Worm (Caenorhabditis elegans) whole organism, late embryonic: ENCODE measurements around the gene T03F6.4.

ENCODE experiments used
- C08G9.2 ChIP-seq: sonication (generic microtip); optimal IDR thresholded peaks from 2 replicates; lab custom pipeline; 2016; ENCODE audit warnings: mild to moderate bottlenecking, missing genetic modification characterization, moderate library complexity, missing compliant biosample characterization
- C38D4.7 ChIP-seq: fragments of 200-800 bp; sonication (Bioruptor generic); optimal IDR thresholded peaks from 2 replicates; lab custom pipeline; 2018; ENCODE audit warnings: mild to moderate bottlenecking, missing genetic modification characterization, moderate library complexity, missing compliant biosample characterization
- T23F11.4 ChIP-seq: fragments of 200-800 bp; sonication (Bioruptor generic); optimal IDR thresholded peaks from 2 replicates; lab custom pipeline; 2018; ENCODE audit warnings: mild to moderate bottlenecking, missing genetic modification characterization, missing compliant biosample characterization
- Y22D7AL.16 ChIP-seq: sonication (generic microtip); optimal IDR thresholded peaks from 2 replicates; lab custom pipeline; 2016; ENCODE audit warnings: missing genetic modification characterization, missing compliant biosample characterization
- ahr-1 ChIP-seq: sonication (generic microtip); optimal IDR thresholded peaks from 2 replicates; lab custom pipeline; 2016; ENCODE audit warnings: missing genetic modification characterization, missing compliant biosample characterization
- ama-1 ChIP-seq: fragments of 150-350 bp; optimal IDR thresholded peaks from 2 replicates; lab custom pipeline; 2014
- ceh-14 ChIP-seq: sonication (generic microtip); optimal IDR thresholded peaks from 2 replicates; lab custom pipeline; 2016; ENCODE audit warnings: missing genotype, missing genetic modification characterization, missing compliant biosample characterization
- ceh-24 ChIP-seq: sonication (generic microtip); optimal IDR thresholded peaks from 2 replicates; lab custom pipeline; 2016; ENCODE audit warnings: mild to moderate bottlenecking, missing genetic modification characterization, missing compliant biosample characterization
- ceh-30 ChIP-seq: fragments of 150-350 bp; optimal IDR thresholded peaks from 2 replicates; lab custom pipeline; 2014; ENCODE audit warnings: missing biosample characterization, missing genetic modification characterization
- ceh-31 ChIP-seq: sonication (generic microtip); optimal IDR thresholded peaks from 2 replicates; lab custom pipeline; 2016; ENCODE audit warnings: missing genetic modification characterization, missing compliant biosample characterization
- ceh-34 ChIP-seq: sonication (generic microtip); optimal IDR thresholded peaks from 2 replicates; lab custom pipeline; 2016; ENCODE audit warnings: mild to moderate bottlenecking, missing genetic modification characterization, missing compliant biosample characterization
- dmd-4 ChIP-seq: sonication (generic microtip); optimal IDR thresholded peaks from 2 replicates; lab custom pipeline; 2016; ENCODE audit warnings: borderline replicate concordance, missing genetic modification characterization, missing compliant biosample characterization
- dve-1 ChIP-seq: sonication (generic microtip); optimal IDR thresholded peaks from 2 replicates; lab custom pipeline; 2017; ENCODE audit warnings: antibody characterized with exemption, mild to moderate bottlenecking, missing genetic modification characterization, missing compliant biosample characterization
- ets-4 ChIP-seq: sonication (generic microtip); optimal IDR thresholded peaks from 2 replicates; lab custom pipeline; 2016; ENCODE audit warnings: missing genetic modification characterization, missing compliant biosample characterization
- eyg-1 ChIP-seq: sonication (generic microtip); optimal IDR thresholded peaks from 2 replicates; lab custom pipeline; 2016; ENCODE audit warnings: missing genotype, missing genetic modification characterization, missing compliant biosample characterization
- fkh-6 ChIP-seq: sonication (generic microtip); optimal IDR thresholded peaks from 2 replicates; lab custom pipeline; 2016; ENCODE audit warnings: missing genetic modification characterization, missing compliant biosample characterization
- gmeb-2 ChIP-seq: sonication (generic microtip); optimal IDR thresholded peaks from 2 replicates; lab custom pipeline; 2016; ENCODE audit warnings: missing genetic modification characterization, inconsistent platforms, missing compliant biosample characterization
- hlh-15 ChIP-seq: sonication (generic microtip); optimal IDR thresholded peaks from 2 replicates; lab custom pipeline; 2016; ENCODE audit warnings: missing genetic modification characterization, missing compliant biosample characterization
- hlh-6 ChIP-seq: sonication (generic microtip); optimal IDR thresholded peaks from 2 replicates; lab custom pipeline; 2016; ENCODE audit warnings: missing genotype, missing genetic modification characterization, missing compliant biosample characterization
- lim-6 ChIP-seq: sonication (generic microtip); optimal IDR thresholded peaks from 2 replicates; lab custom pipeline; 2016; ENCODE audit warnings: missing genetic modification characterization, missing compliant biosample characterization
- lin-11 ChIP-seq: fragments of 200-800 bp; sonication (Bioruptor generic); optimal IDR thresholded peaks from 2 replicates; lab custom pipeline; 2018; ENCODE audit warnings: mild to moderate bottlenecking, missing genetic modification characterization, missing compliant biosample characterization
- mec-3 ChIP-seq: sonication (generic microtip); optimal IDR thresholded peaks from 2 replicates; lab custom pipeline; 2016; ENCODE audit warnings: borderline replicate concordance, missing genetic modification characterization, missing compliant biosample characterization
- nfya-1 ChIP-seq: sonication (generic microtip); optimal IDR thresholded peaks from 2 replicates; lab custom pipeline; 2017; ENCODE audit warnings: missing genetic modification characterization, mild to moderate bottlenecking, missing compliant biosample characterization, antibody characterized with exemption, moderate library complexity
- odd-2 ChIP-seq: sonication (generic microtip); optimal IDR thresholded peaks from 2 replicates; lab custom pipeline; 2017; ENCODE audit warnings: antibody characterized with exemption, mild to moderate bottlenecking, missing genetic modification characterization, missing compliant biosample characterization
- pag-3 ChIP-seq: sonication (generic microtip); optimal IDR thresholded peaks from 2 replicates; lab custom pipeline; 2016; ENCODE audit warnings: missing compliant biosample characterization, missing genetic modification characterization, borderline replicate concordance
- pax-1 ChIP-seq: fragments of 150-350 bp; optimal IDR thresholded peaks from 2 replicates; lab custom pipeline; 2014; ENCODE audit warnings: missing biosample characterization, missing genetic modification characterization
- pha-2 ChIP-seq: sonication (generic microtip); optimal IDR thresholded peaks from 2 replicates; lab custom pipeline; 2017; ENCODE audit warnings: mild to moderate bottlenecking, missing genetic modification characterization, missing compliant biosample characterization
- pha-4 ChIP-seq: fragments of 150-350 bp; optimal IDR thresholded peaks from 2 replicates; lab custom pipeline; 2018; ENCODE audit warnings: missing biosample characterization, missing genetic modification reagents, missing genetic modification characterization
- pqm-1 ChIP-seq: sonication (generic microtip); optimal IDR thresholded peaks from 2 replicates; lab custom pipeline; 2016; ENCODE audit warnings: missing genetic modification characterization, missing compliant biosample characterization
- pros-1 ChIP-seq: fragments of 150-350 bp; optimal IDR thresholded peaks from 2 replicates; lab custom pipeline; 2014; ENCODE audit warnings: missing biosample characterization, missing genetic modification reagents, missing genetic modification characterization
- rnt-1 ChIP-seq: sonication (generic microtip); optimal IDR thresholded peaks from 2 replicates; lab custom pipeline; 2016; ENCODE audit warnings: missing genetic modification characterization, missing compliant biosample characterization
- sox-2 ChIP-seq: fragments of 200-800 bp; sonication (Bioruptor generic); IDR thresholded peaks from 2 replicates; pipeline ENCODE4 v1.3.6; 2022; ENCODE audit warnings: missing genetic modification reagents, missing genetic modification characterization, missing compliant biosample characterization
- syd-9 ChIP-seq: sonication (generic microtip); optimal IDR thresholded peaks from 2 replicates; lab custom pipeline; 2016; ENCODE audit warnings: mild to moderate bottlenecking, missing genetic modification characterization, moderate library complexity, missing compliant biosample characterization
- tbx-2 ChIP-seq: sonication (generic microtip); optimal IDR thresholded peaks from 2 replicates; lab custom pipeline; 2016; ENCODE audit warnings: missing genetic modification characterization, missing compliant biosample characterization
- ttx-3 ChIP-seq: sonication (generic microtip); optimal IDR thresholded peaks from 2 replicates; lab custom pipeline; 2016; ENCODE audit warnings: missing genetic modification reagents, missing genetic modification characterization, missing compliant biosample characterization
- unc-42 ChIP-seq: sonication (generic microtip); optimal IDR thresholded peaks from 2 replicates; lab custom pipeline; 2016; ENCODE audit warnings: missing genotype, missing genetic modification characterization, missing compliant biosample characterization
- unc-55 ChIP-seq: sonication (generic microtip); optimal IDR thresholded peaks from 2 replicates; lab custom pipeline; 2017; ENCODE audit warnings: missing biosample characterization, missing genetic modification reagents, missing genetic modification characterization
- zip-5 ChIP-seq: sonication (generic microtip); optimal IDR thresholded peaks from 2 replicates; lab custom pipeline; 2016; ENCODE audit warnings: missing genetic modification characterization, missing compliant biosample characterization

Gene T03F6.4

ce11 chrIII:13427817-13428216 lies 41.9 kb downstream of the T03F6.4 start:
- TF ChIP-seq dve-1 (no peak), ceh-30 (tag; lab: Kevin White, UChicago) (no peak), ets-4 (tag; lab: Kevin White, UChicago) (no peak), ceh-31 (tag; lab: Kevin White, UChicago) (no peak), pqm-1 (tag; lab: Kevin White, UChicago) (no peak), ahr-1 (tag; lab: Kevin White, UChicago) (no peak), mec-3 (no peak), unc-42 (tag; lab: Kevin White, UChicago) (no peak), hlh-15 (tag; lab: Kevin White, UChicago) (no peak), pha-4 (tag; lab: Kevin White, UChicago) (no peak)

- TF ChIP-seq nfya-1 (no peak), ttx-3 (no peak), pros-1 (tag; lab: Kevin White, UChicago) (no peak), T23F11.4 (GFP tag; lab: Kevin White, UChicago) (no peak), gmeb-2 (tag; lab: Kevin White, UChicago) (no peak), tbx-2 (tag; lab: Kevin White, UChicago) (no peak), syd-9 (tag; lab: Kevin White, UChicago) (no peak), Y22D7AL.16 (tag; lab: Kevin White, UChicago) (no peak), pha-4 (tag; lab: Kevin White, UChicago) (no peak), ceh-24 (tag; lab: Kevin White, UChicago) (no peak), unc-55 (GFP tag; lab: Kevin White, UChicago) (no peak), dmd-4 (tag; lab: Kevin White, UChicago) (no peak), rnt-1 (tag; lab: Kevin White, UChicago) (no peak), C38D4.7 (GFP tag; lab: Kevin White, UChicago) (no peak), C08G9.2 (tag; lab: Kevin White, UChicago) (no peak), pha-2 (no peak), fkh-6 (tag; lab: Kevin White, UChicago) (no peak), odd-2 (tag; lab: Kevin White, UChicago) (no peak), pax-1 (tag; lab: Kevin White, UChicago) (no peak), ceh-34 (tag; lab: Kevin White, UChicago) (no peak)
- TF ChIP-seq, all 69 proteins: peak for 0
Observed at ce11 chrIII:13429668-13430067, 43.7 kb downstream of the T03F6.4 start, which contains the start of gene bli-5. Gene bli-5 (minus strand): TSS chrIII:13429768.

- no peak for TF ChIP-seq tbx-2 (tag; lab: Kevin White, UChicago)
- TF ChIP-seq lin-11 (tag; lab: Kevin White, UChicago), result no peak
- TF ChIP-seq ama-1 (lab: Kevin White, UChicago), result no peak
- TF ChIP-seq unc-42 (tag; lab: Kevin White, UChicago), result no peak
- TF ChIP-seq zip-5 (tag; lab: Kevin White, UChicago), result no peak
- no peak for TF ChIP-seq pag-3 (tag; lab: Kevin White, UChicago)
- no peak for TF ChIP-seq hlh-15 (tag; lab: Kevin White, UChicago)
- TF ChIP-seq lim-6 (tag; lab: Kevin White, UChicago), result no peak
Observed at ce11 chrIII:13430162-13430561, 44.2 kb downstream of the T03F6.4 start, which contains the start of gene trf-1. Gene trf-1 (plus strand): TSS chrIII:13430462.

DNA sequence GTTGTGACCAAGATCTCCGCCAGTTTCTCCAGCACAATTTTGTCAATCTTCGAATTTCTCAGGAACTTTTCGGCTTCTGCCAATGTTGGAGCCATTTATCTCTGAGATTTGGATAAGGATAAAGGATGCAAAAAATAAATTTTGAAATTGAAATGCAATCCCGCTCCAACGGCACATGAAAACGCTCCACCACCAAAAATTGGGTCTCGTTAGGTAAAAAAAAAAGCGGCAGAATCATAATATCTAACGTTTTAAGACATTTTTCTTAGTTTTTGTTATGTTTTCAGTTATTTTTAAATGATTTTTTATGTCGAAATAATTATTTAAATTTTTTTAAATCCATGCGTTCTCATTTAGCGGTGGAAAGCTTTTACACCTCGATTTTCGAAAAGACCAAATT lies 48.5 kb downstream of the T03F6.4 start, which contains the start of gene F45G2.7:
Gene F45G2.7 (minus strand): TSS at position 101 of the 400 bp plus-strand sequence.
- TF ChIP-seq ceh-14 (tag; lab: Kevin White, UChicago) (no peak), ceh-30 (tag; lab: Kevin White, UChicago) (no peak), sox-2 (GFP tag; lab: Robert Waterston, UW) (no peak), hlh-6 (tag; lab: Kevin White, UChicago) (no peak), eyg-1 (tag; lab: Kevin White, UChicago) (no peak)
